Worm (Caenorhabditis elegans) whole organism, L1 larva: Measurements from ENCODE around the gene ZK418.5.

Experiments
- C16A3.4 ChIP-seq: fragments of 150-350 bp; optimal IDR thresholded peaks from 2 replicates; lab custom pipeline; 2014; ENCODE audit warnings: missing biosample characterization, missing genetic modification characterization
- C34B4.2 ChIP-seq: sonication (generic microtip); optimal IDR thresholded peaks from 2 replicates; lab custom pipeline; 2017; ENCODE audit warnings: mild to moderate bottlenecking, missing genetic modification characterization, missing compliant biosample characterization
- F16B12.6 ChIP-seq: fragments of 150-350 bp; optimal IDR thresholded peaks from 2 replicates; lab custom pipeline; 2014; ENCODE audit warnings: missing biosample characterization, missing genetic modification characterization
- Y116A8C.19 ChIP-seq: sonication (generic microtip); optimal IDR thresholded peaks from 2 replicates; lab custom pipeline; 2016; ENCODE audit warnings: missing compliant biosample characterization, missing genetic modification characterization, borderline replicate concordance
- aly-2 ChIP-seq: fragments of 150-350 bp; optimal IDR thresholded peaks from 2 replicates; lab custom pipeline; 2014; ENCODE audit warnings: missing biosample characterization, missing genetic modification characterization
- blmp-1 ChIP-seq: fragments of 150-350 bp; optimal IDR thresholded peaks from 2 replicates; lab custom pipeline; 2014; ENCODE audit warnings: missing biosample characterization, missing genetic modification characterization
- ceh-8 ChIP-seq: fragments of 200-800 bp; sonication (Bioruptor generic); optimal IDR thresholded peaks from 2 replicates; lab custom pipeline; 2018; ENCODE audit warnings: mild to moderate bottlenecking, missing genetic modification characterization, moderate library complexity, missing compliant biosample characterization
- ceh-82 ChIP-seq, 3 experiments: fragments of 150-350 bp in 1 of 3; sonication (generic microtip) in 2 of 3; optimal IDR thresholded peaks; 2 replicates each; lab custom pipeline; 2014 to 2017; ENCODE audit warnings: missing biosample characterization in 3 of 3, missing genetic modification characterization in 3 of 3
- ceh-88 ChIP-seq: fragments of 200-800 bp; sonication (Bioruptor generic); IDR thresholded peaks from 2 replicates; pipeline ENCODE4 v1.3.6; 2022; ENCODE audit warnings: missing genetic modification characterization, missing compliant biosample characterization
- dpl-1 ChIP-seq, 3 experiments: fragments of 150-350 bp in 2 of 3; sonication (generic microtip) in 1 of 3; optimal IDR thresholded peaks; 2 replicates each; lab custom pipeline; 2014 to 2017; ENCODE audit warnings: missing biosample characterization in 3 of 3, missing genetic modification characterization in 3 of 3, missing genetic modification reagents in 3 of 3
- efl-1 ChIP-seq, 4 experiments: fragments of 150-350 bp; optimal IDR thresholded peaks in 3 of 4; peaks in 1 of 4; 1 replicate in 1 of 4; 2 replicates in 3 of 4; lab custom pipeline; 2014; ENCODE audit warnings: missing biosample characterization in 2 of 4, missing genetic modification characterization in 2 of 4, missing genetic modification reagents in 2 of 4
- efl-3 ChIP-seq: fragments of 200-800 bp; sonication (Bioruptor generic); optimal IDR thresholded peaks from 2 replicates; lab custom pipeline; 2018; ENCODE audit warnings: mild to moderate bottlenecking, missing genetic modification characterization, missing compliant biosample characterization
- elt-2 ChIP-seq: sonication (generic microtip); optimal IDR thresholded peaks from 2 replicates; lab custom pipeline; 2016; ENCODE audit warnings: missing genetic modification characterization, mild to moderate bottlenecking, inconsistent platforms, missing compliant biosample characterization, missing genetic modification reagents
- fkh-4 ChIP-seq: sonication (generic microtip); optimal IDR thresholded peaks from 2 replicates; lab custom pipeline; 2016; ENCODE audit warnings: missing compliant biosample characterization, missing genetic modification characterization, borderline replicate concordance
- grh-1 ChIP-seq: fragments of 200-800 bp; sonication (Bioruptor generic); IDR thresholded peaks from 2 replicates; pipeline ENCODE4 v1.3.6; 2022; ENCODE audit warnings: missing genetic modification reagents, missing genetic modification characterization, missing compliant biosample characterization
- hlh-17 ChIP-seq: fragments of 200-800 bp; sonication (Bioruptor generic); optimal IDR thresholded peaks from 2 replicates; lab custom pipeline; 2018; ENCODE audit warnings: missing genetic modification characterization, mild to moderate bottlenecking, missing compliant biosample characterization, moderate library complexity, borderline replicate concordance
- isw-1 ChIP-seq: fragments of 200-800 bp; sonication (Bioruptor generic); IDR thresholded peaks from 2 replicates; pipeline ENCODE4 v1.3.6; 2022; ENCODE audit warnings: missing genetic modification characterization, missing compliant biosample characterization
- jun-1 ChIP-seq: fragments of 150-350 bp; optimal IDR thresholded peaks from 2 replicates; lab custom pipeline; 2014; ENCODE audit warnings: missing biosample characterization, missing genetic modification reagents, missing genetic modification characterization
- lin-14 ChIP-seq: fragments of 200-800 bp; sonication (Bioruptor generic); optimal IDR thresholded peaks from 2 replicates; lab custom pipeline; 2018; ENCODE audit warnings: mild to moderate bottlenecking, missing genetic modification characterization, moderate library complexity, missing compliant biosample characterization
- lin-15B ChIP-seq: fragments of 150-350 bp; sonication (generic microtip); optimal IDR thresholded peaks from 3 replicates; lab custom pipeline; 2014; ENCODE audit warnings: missing biosample characterization, missing genetic modification characterization
- lin-35 ChIP-seq, 2 experiments: fragments of 150-350 bp; optimal IDR thresholded peaks; 2 replicates each; lab custom pipeline; 2014; ENCODE audit warnings: missing biosample characterization in 2 of 2, missing genetic modification characterization in 2 of 2, missing genetic modification reagents in 2 of 2
- lir-3 ChIP-seq: sonication (generic microtip); optimal IDR thresholded peaks from 2 replicates; lab custom pipeline; 2016; ENCODE audit warnings: mild to moderate bottlenecking, missing genetic modification characterization, moderate library complexity, missing compliant biosample characterization; ENCODE audit not compliant: poor library complexity
- lsy-2 ChIP-seq, 2 experiments: fragments of 150-350 bp; optimal IDR thresholded peaks; 2 replicates each; lab custom pipeline; 2014; ENCODE audit warnings: missing biosample characterization in 2 of 2, missing genetic modification characterization in 2 of 2
- nhr-19 ChIP-seq: fragments of 200-800 bp; sonication (Bioruptor generic); conservative IDR thresholded peaks from 2 replicates; pipeline ENCODE4 v1.3.6; 2022; ENCODE audit warnings: missing genetic modification characterization, missing compliant biosample characterization
- nhr-28 ChIP-seq: fragments of 150-350 bp; optimal IDR thresholded peaks from 2 replicates; lab custom pipeline; 2014; ENCODE audit warnings: missing biosample characterization, missing genetic modification characterization
- nhr-71 ChIP-seq: sonication (generic microtip); optimal IDR thresholded peaks from 2 replicates; lab custom pipeline; 2016; ENCODE audit warnings: mild to moderate bottlenecking, missing genetic modification characterization, moderate library complexity, missing compliant biosample characterization
- nhr-76 ChIP-seq: sonication (generic microtip); optimal IDR thresholded peaks from 2 replicates; lab custom pipeline; 2017; ENCODE audit warnings: missing biosample characterization, missing genetic modification characterization
- nhr-84 ChIP-seq: sonication (generic microtip); optimal IDR thresholded peaks from 2 replicates; lab custom pipeline; 2017; ENCODE audit warnings: missing biosample characterization, missing genetic modification characterization
- nhr-85 ChIP-seq: sonication (generic microtip); peaks from one replicate; lab custom pipeline; 2016; ENCODE audit warnings: missing genetic modification characterization, inconsistent platforms, missing compliant biosample characterization
- pag-3 ChIP-seq: sonication (generic microtip); optimal IDR thresholded peaks from 2 replicates; lab custom pipeline; 2017; ENCODE audit warnings: missing genetic modification characterization, mild to moderate bottlenecking, missing compliant biosample characterization, antibody characterized with exemption, borderline replicate concordance; ENCODE audit not compliant: insufficient read depth
- rnt-1 ChIP-seq: sonication (generic microtip); optimal IDR thresholded peaks from 2 replicates; lab custom pipeline; 2016; ENCODE audit warnings: mild to moderate bottlenecking, missing genetic modification characterization, moderate library complexity, missing compliant biosample characterization
- skn-1 ChIP-seq: fragments of 150-350 bp; optimal IDR thresholded peaks from 2 replicates; lab custom pipeline; 2014; ENCODE audit warnings: missing biosample characterization, missing genetic modification characterization
- snpc-4 ChIP-seq: fragments of 150-350 bp; optimal IDR thresholded peaks from 2 replicates; lab custom pipeline; 2014; ENCODE audit warnings: missing biosample characterization, missing genetic modification characterization
- snu-23 ChIP-seq: sonication (generic microtip); optimal IDR thresholded peaks from 2 replicates; lab custom pipeline; 2016; ENCODE audit warnings: missing genetic modification characterization, missing compliant biosample characterization
- sox-4 ChIP-seq: sonication (generic microtip); optimal IDR thresholded peaks from 2 replicates; lab custom pipeline; 2016; ENCODE audit warnings: missing genetic modification characterization, missing compliant biosample characterization
- sptf-1 ChIP-seq: fragments of 150-350 bp; optimal IDR thresholded peaks from 2 replicates; lab custom pipeline; 2014; ENCODE audit warnings: missing biosample characterization, missing genetic modification characterization
- tlp-1 ChIP-seq: fragments of 150-350 bp; optimal IDR thresholded peaks from 2 replicates; lab custom pipeline; 2014; ENCODE audit warnings: missing biosample characterization, missing genetic modification characterization
- unc-130 ChIP-seq: fragments of 150-350 bp; optimal IDR thresholded peaks from 2 replicates; lab custom pipeline; 2017; ENCODE audit warnings: missing biosample characterization, missing genetic modification characterization, inconsistent platforms
- unc-30 ChIP-seq: sonication (generic microtip); optimal IDR thresholded peaks from 2 replicates; lab custom pipeline; 2017; ENCODE audit warnings: missing biosample characterization, missing genetic modification characterization
- unc-62 ChIP-seq: fragments of 150-350 bp; optimal IDR thresholded peaks from 2 replicates; lab custom pipeline; 2014; ENCODE audit warnings: missing biosample characterization, missing genetic modification reagents, missing genetic modification characterization
- vab-15 ChIP-seq: sonication (generic microtip); optimal IDR thresholded peaks from 2 replicates; lab custom pipeline; 2017; ENCODE audit warnings: missing genotype, mild to moderate bottlenecking, missing genetic modification characterization, missing compliant biosample characterization
- zag-1 ChIP-seq: fragments of 150-350 bp; optimal IDR thresholded peaks from 2 replicates; lab custom pipeline; 2014; ENCODE audit warnings: missing biosample characterization, missing genetic modification characterization

The ZK418.5 gene

DNA sequence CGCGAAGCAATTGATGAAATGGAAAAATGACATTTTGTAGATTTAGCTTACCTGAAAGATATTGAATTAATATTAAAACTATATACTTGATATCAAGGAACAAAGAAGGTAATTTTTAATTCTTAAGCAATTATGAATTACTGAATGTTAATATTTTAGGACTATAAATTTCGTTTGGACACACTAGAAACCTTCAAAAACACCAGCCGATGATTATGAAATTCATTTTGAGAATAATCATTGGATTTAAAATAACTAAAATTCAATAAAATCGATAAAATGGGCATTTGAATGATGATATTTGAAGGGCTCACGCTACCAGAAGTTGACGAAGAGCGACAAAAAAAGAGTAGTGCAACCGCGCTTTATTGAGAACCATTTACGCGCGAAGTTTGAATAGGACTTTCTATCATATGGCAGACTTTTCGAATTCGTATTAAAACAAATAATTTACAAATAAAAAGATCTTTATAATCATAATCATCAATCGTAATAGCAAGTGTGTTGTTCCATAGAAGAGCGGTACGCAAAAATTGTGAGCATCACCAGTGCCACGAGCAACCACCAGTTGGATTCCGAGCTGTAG lies at the start of gene ZK418.5 (continued):
- TF ChIP-seq rnt-1 (tag; lab: Kevin White, UChicago) (peak; percentile 78), grh-1 (GFP tag; lab: Robert Waterston, UW) (no peak), nhr-28 (tag; lab: Kevin White, UChicago) (no peak), snu-23 (GFP tag; lab: Kevin White, UChicago) (peak; percentile 54), ceh-88 (no peak), unc-30 (no peak), blmp-1 (tag; lab: Kevin White, UChicago) (peak; percentile 6), skn-1 (tag; lab: Kevin White, UChicago) (peak; percentile 78), fkh-4 (no peak), sptf-1 (tag; lab: Kevin White, UChicago) (no peak), ceh-82 (tag; optimal IDR thresholded peaks at IDR 0.05; lab: Kevin White, UChicago) (peak; percentile 29 to 68 (median 42)), lin-14 (GFP tag; lab: Kevin White, UChicago) (no peak), aly-2 (tag; lab: Kevin White, UChicago) (peak; percentile 20), vab-15 (no peak), lin-15B (tag; lab: Kevin White, UChicago) (peak; percentile 27), jun-1 (tag; lab: Kevin White, UChicago) (no peak), Y116A8C.19 (no peak), sox-4 (tag; lab: Kevin White, UChicago) (no peak), efl-3 (GFP tag; lab: Kevin White, UChicago) (no peak), C34B4.2 (no peak), zag-1 (tag; lab: Kevin White, UChicago) (no peak), tlp-1 (no peak), nhr-85 (peak; percentile 58), isw-1 (GFP tag; lab: Robert Waterston, UW) (no peak; the same call in 1 of the 2 replicates), pag-3 (tag; lab: Kevin White, UChicago) (no peak), lir-3 (tag; lab: Kevin White, UChicago) (no peak), nhr-84 (tag; lab: Kevin White, UChicago) (no peak), unc-130 (tag; lab: Kevin White, UChicago) (no peak), ceh-8 (GFP tag; lab: Kevin White, UChicago) (no peak), nhr-76 (tag; lab: Kevin White, UChicago) (no peak), hlh-17 (no peak)

ce11 chrIII:7122860-7123259 lies 49.2 kb upstream of the ZK418.5 start, which contains the start of the genes B0280.9 and rpia-1:
B0280.9 (minus strand) TSS chrIII:7122895.
rpia-1 (plus strand) TSS chrIII:7123128.
- TF ChIP-seq snu-23 (GFP tag; lab: Kevin White, UChicago) (peak; percentile 43), lsy-2 (tag; optimal IDR thresholded peaks at IDR 0.05; lab: Kevin White, UChicago) (peak; percentile 90 to 97), dpl-1 (GFP tag; optimal IDR thresholded peaks at IDR 0.05; lab: Kevin White, UChicago) (peak in 2 of 3 experiments; percentile 32 to 48), nhr-84 (tag; lab: Kevin White, UChicago) (no peak), nhr-28 (tag; lab: Kevin White, UChicago) (no peak), unc-62 (GFP tag; lab: Kevin White, UChicago) (no peak), snpc-4 (no peak), lin-35 (GFP tag; optimal IDR thresholded peaks at IDR 0.05; lab: Kevin White, UChicago) (peak; percentile 37 to 71), ceh-82 (tag; optimal IDR thresholded peaks at IDR 0.05; lab: Kevin White, UChicago) (peak in 1 of 3 experiments; percentile 27), nhr-19 (GFP tag; lab: Robert Waterston, UW) (peak; percentile 48; the same call in 1 of the 2 replicates), Y116A8C.19 (no peak), rnt-1 (tag; lab: Kevin White, UChicago) (peak; percentile 10), blmp-1 (tag; lab: Kevin White, UChicago) (peak; percentile 1), F16B12.6 (tag; lab: Kevin White, UChicago) (peak; percentile 90), C16A3.4 (tag; lab: Kevin White, UChicago) (peak; percentile 21), lin-14 (GFP tag; lab: Kevin White, UChicago) (peak; percentile 37), efl-1 (optimal IDR thresholded peaks at IDR 0.05; lab: Kevin White, UChicago) (peak; percentile 36 to 62), efl-1 (GFP tag; optimal IDR thresholded peaks at IDR 0.05 in 1 of 2; lab: Kevin White, UChicago) (peak; percentile 52 to 89), elt-2 (tag; lab: Kevin White, UChicago) (peak; percentile 47), jun-1 (tag; lab: Kevin White, UChicago) (no peak), aly-2 (tag; lab: Kevin White, UChicago) (no peak), nhr-71 (tag; lab: Kevin White, UChicago) (peak; percentile 22)
